Worm (Caenorhabditis elegans) whole organism, L2 larva: ENCODE measurements around the gene srh-251.

ENCODE experiments used
- R02D3.7 ChIP-seq: fragments of 150-350 bp; optimal IDR thresholded peaks from 2 replicates; lab custom pipeline; 2014; ENCODE audit warnings: missing biosample characterization, missing genetic modification characterization
- ama-1 ChIP-seq: fragments of 150-350 bp; optimal IDR thresholded peaks from 2 replicates; lab custom pipeline; 2018; ENCODE audit warnings: inconsistent platforms
- lin-11 ChIP-seq: fragments of 150-350 bp; sonication (generic microtip); optimal IDR thresholded peaks from 2 replicates; lab custom pipeline; 2014; ENCODE audit warnings: missing biosample characterization, missing genetic modification characterization, inconsistent platforms, mixed read lengths
- lin-13 ChIP-seq: fragments of 150-350 bp; optimal IDR thresholded peaks from 2 replicates; lab custom pipeline; 2014; ENCODE audit warnings: missing biosample characterization, missing genetic modification reagents, missing genetic modification characterization
- lsy-2 ChIP-seq, 2 experiments: fragments of 150-350 bp in 1 of 2; sonication (generic microtip) in 1 of 2; optimal IDR thresholded peaks; 2 replicates each; lab custom pipeline; 2014 to 2017; ENCODE audit warnings: missing biosample characterization in 2 of 2, missing genetic modification characterization in 2 of 2
- nhr-11 ChIP-seq: fragments of 150-350 bp; optimal IDR thresholded peaks from 2 replicates; lab custom pipeline; 2014; ENCODE audit warnings: missing biosample characterization, missing genetic modification characterization
- nhr-237 ChIP-seq: fragments of 150-350 bp; optimal IDR thresholded peaks from 2 replicates; lab custom pipeline; 2014; ENCODE audit warnings: missing biosample characterization, missing genetic modification characterization
- skn-1 ChIP-seq: sonication (generic microtip); optimal IDR thresholded peaks from 2 replicates; lab custom pipeline; 2017; ENCODE audit warnings: missing biosample characterization, missing genetic modification characterization
- snpc-4 ChIP-seq: fragments of 150-350 bp; optimal IDR thresholded peaks from 2 replicates; lab custom pipeline; 2014; ENCODE audit warnings: missing biosample characterization, missing genetic modification characterization
- unc-62 ChIP-seq: fragments of 150-350 bp; optimal IDR thresholded peaks from 2 replicates; lab custom pipeline; 2014; ENCODE audit warnings: missing biosample characterization, missing genetic modification reagents, missing genetic modification characterization

DNA sequence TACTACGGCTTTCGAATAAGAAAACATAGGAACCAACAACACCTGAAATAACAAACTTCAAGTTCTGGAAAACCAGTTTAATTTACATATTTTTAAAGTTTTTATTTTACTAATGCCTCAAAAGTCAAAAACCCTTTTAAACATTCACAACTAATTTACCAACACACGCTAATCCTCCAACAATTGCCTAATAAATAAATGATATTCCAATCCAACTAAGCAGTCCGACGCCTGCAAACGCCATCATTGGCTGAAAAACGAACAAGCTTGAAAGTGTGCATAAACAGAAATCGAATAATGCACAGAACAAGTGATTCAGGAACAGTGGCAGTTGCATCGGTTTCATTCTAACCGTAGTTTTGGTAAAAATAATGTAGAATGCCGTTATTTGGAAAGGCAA is 11.9 kb downstream of the srh-251 start:
- no peak for TF ChIP-seq lin-11
- no peak for TF ChIP-seq nhr-11 (tag; lab: Kevin White, UChicago)
- no peak for TF ChIP-seq skn-1 (tag; lab: Kevin White, UChicago)
- no peak for TF ChIP-seq unc-62 (GFP tag; lab: Kevin White, UChicago)
- TF ChIP-seq ama-1, result no peak
- no peak for TF ChIP-seq R02D3.7 (tag; lab: Kevin White, UChicago)
- TF ChIP-seq lsy-2 (tag; optimal IDR thresholded peaks at IDR 0.05; lab: Kevin White, UChicago), result no peak
- TF ChIP-seq lin-13 (GFP tag; lab: Kevin White, UChicago), result no peak
- TF ChIP-seq snpc-4 (tag; lab: Kevin White, UChicago), result no peak
- no peak for TF ChIP-seq nhr-237 (tag; lab: Kevin White, UChicago)
